Fruit fly (Drosophila melanogaster): ENCODE measurements around the gene Mob2.

Gene Mob2

dm6 chr3L:11548009-11548408, 14.0 kb downstream of the Mob2 start:
- TF ChIP-seq br (GFP tag; optimal IDR thresholded peaks at IDR 0.05) (no peak), dl (GFP tag; optimal IDR thresholded peaks at IDR 0.05; ENCODE audit: insufficient read depth in 1 of 2, partially characterized antibody in 2 of 2) (no peak), rgr (GFP tag; optimal IDR thresholded peaks at IDR 0.05) (no peak), OdsH (GFP tag; optimal IDR thresholded peaks at IDR 0.05) (no peak), N (GFP tag; optimal IDR thresholded peaks at IDR 0.05) (no peak), Hnf4 (GFP tag; optimal IDR thresholded peaks at IDR 0.05) (no peak), lola (GFP tag; optimal IDR thresholded peaks at IDR 0.05) (no peak), Vsx2 (GFP tag; optimal IDR thresholded peaks at IDR 0.05; ENCODE audit: partially characterized antibody) (no peak), sv (GFP tag; optimal IDR thresholded peaks at IDR 0.05) (no peak), Hr78 (GFP tag; optimal IDR thresholded peaks at IDR 0.05) (no peak), CrebA (GFP tag; optimal IDR thresholded peaks at IDR 0.05; ENCODE audit: borderline replicate concordance) (no peak), GATAd (GFP tag; optimal IDR thresholded peaks at IDR 0.05) (no peak), foxo (GFP tag; optimal IDR thresholded peaks at IDR 0.05) (no peak), sage (GFP tag; optimal IDR thresholded peaks at IDR 0.05) (no peak), woc (GFP tag; optimal IDR thresholded peaks at IDR 0.05) (no peak)

- TF ChIP-seq Jra (GFP tag; optimal IDR thresholded peaks at IDR 0.05), result no peak
- TF ChIP-seq Abd-B (GFP tag; optimal IDR thresholded peaks at IDR 0.05), result no peak
- TF ChIP-seq tai (GFP tag; optimal IDR thresholded peaks at IDR 0.05), result no peak
- no peak for TF ChIP-seq psq (GFP tag; optimal IDR thresholded peaks at IDR 0.05)
- no peak for TF ChIP-seq Vsx2 (GFP tag; optimal IDR thresholded peaks at IDR 0.05; ENCODE audit: partially characterized antibody)
- no peak for TF ChIP-seq dmrt93B (GFP tag; optimal IDR thresholded peaks at IDR 0.05)
- TF ChIP-seq h (GFP tag; optimal IDR thresholded peaks at IDR 0.05), result no peak
- no peak for TF ChIP-seq Hnf4 (GFP tag; optimal IDR thresholded peaks at IDR 0.05)
- no peak for TF ChIP-seq dl (GFP tag; optimal IDR thresholded peaks at IDR 0.05; ENCODE audit: insufficient read depth in 1 of 2, partially characterized antibody in 2 of 2)
- TF ChIP-seq jim (GFP tag; optimal IDR thresholded peaks at IDR 0.05), result no peak
- no peak for TF ChIP-seq Mio (GFP tag; optimal IDR thresholded peaks at IDR 0.05)
- no peak for TF ChIP-seq usp (GFP tag; optimal IDR thresholded peaks at IDR 0.05)
- TF ChIP-seq CG9705 (GFP tag; optimal IDR thresholded peaks at IDR 0.05), result no peak
- no peak for TF ChIP-seq Myc (optimal IDR thresholded peaks at IDR 0.05)
- no peak for TF ChIP-seq Rel (GFP tag; optimal IDR thresholded peaks at IDR 0.05)
- no peak for TF ChIP-seq Rel (tag; optimal IDR thresholded peaks at IDR 0.05)
- no peak for TF ChIP-seq Dif (GFP tag; optimal IDR thresholded peaks at IDR 0.05; ENCODE audit: partially characterized antibody)
- no peak for TF ChIP-seq foxo (GFP tag; optimal IDR thresholded peaks at IDR 0.05)
Observed at dm6 chr3L:11547302-11547994, 14.6 kb downstream of the Mob2 start.

dm6 chr3L:11543681-11544299, 18.2 kb downstream of the Mob2 start:
- TF ChIP-seq usp (GFP tag; optimal IDR thresholded peaks at IDR 0.05) (no peak), h (GFP tag; optimal IDR thresholded peaks at IDR 0.05) (no peak), Dfd (GFP tag; optimal IDR thresholded peaks at IDR 0.05) (no peak), jim (GFP tag; optimal IDR thresholded peaks at IDR 0.05) (no peak)

dm6 chr3L:11542948-11543347, 19.1 kb downstream of the Mob2 start:
- TF ChIP-seq sage (GFP tag; optimal IDR thresholded peaks at IDR 0.05) (no peak), brk (GFP tag; optimal IDR thresholded peaks at IDR 0.05) (no peak), pan (optimal IDR thresholded peaks at IDR 0.05) (no peak), dmrt93B (GFP tag; optimal IDR thresholded peaks at IDR 0.05) (no peak), dsf (GFP tag; optimal IDR thresholded peaks at IDR 0.05; ENCODE audit: borderline replicate concordance) (no peak)

dm6 chr3L:11542437-11542836, 19.6 kb downstream of the Mob2 start:
- peak; percentile 94 for TF ChIP-seq Dfd (GFP tag; optimal IDR thresholded peaks at IDR 0.05)
- TF ChIP-seq CG9705 (GFP tag; optimal IDR thresholded peaks at IDR 0.05), result no peak

Data from whole organism, wandering third instar larva.